Fruit fly (Drosophila melanogaster): ENCODE data around the gene CG9967.

CG9967 gene

DNA sequence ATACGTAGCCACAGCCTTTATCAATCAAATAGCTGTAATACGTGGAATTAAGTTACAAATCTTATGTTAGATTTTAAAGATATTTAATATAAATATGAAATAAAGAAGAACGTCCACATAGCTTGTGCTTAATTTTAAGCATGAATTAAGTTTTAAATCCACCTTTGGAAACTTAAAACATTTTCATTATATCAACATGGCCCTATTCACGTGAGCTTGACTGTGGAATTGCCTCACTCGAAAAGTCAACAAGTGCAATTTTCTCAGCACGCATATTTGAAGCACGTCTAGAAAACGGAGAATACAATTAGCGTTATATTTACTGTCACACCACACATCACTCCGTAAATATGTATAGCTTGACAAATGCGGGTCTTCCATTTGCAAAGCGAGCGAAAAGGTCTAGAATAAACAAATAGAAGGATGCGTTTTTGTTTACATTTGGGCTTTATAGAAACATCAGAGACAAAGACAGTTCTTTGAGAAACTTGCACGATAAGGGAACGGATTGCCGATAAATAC is 6.5 kb upstream of the CG9967 start (continued):
- TF ChIP-seq her (GFP tag; optimal IDR thresholded peaks at IDR 0.05) (no peak), fd96Cb (tag; optimal IDR thresholded peaks at IDR 0.05) (peak; percentile 91), eve (GFP tag; optimal IDR thresholded peaks at IDR 0.05) (no peak), croc (GFP tag; conservative IDR thresholded peaks at IDR 0.05) (peak; percentile 73), en (GFP tag; optimal IDR thresholded peaks at IDR 0.05) (peak; percentile 10), CoRest (tag; optimal IDR thresholded peaks at IDR 0.05) (peak; percentile 91), CG4328 (GFP tag; optimal IDR thresholded peaks at IDR 0.05) (peak; percentile 85), Neu2 (GFP tag; optimal IDR thresholded peaks at IDR 0.05; ENCODE audit: borderline replicate concordance) (no peak), klu (GFP tag; IDR thresholded peaks at IDR 0.05) (peak; percentile 56; the same call in 1 of the 2 replicates), sqz (GFP tag; optimal IDR thresholded peaks at IDR 0.05) (peak; percentile 81), GATAe (GFP tag; conservative IDR thresholded peaks at IDR 0.05) (peak; percentile 49; the same call in 1 of the 2 replicates), CG2129 (GFP tag; IDR thresholded peaks at IDR 0.05; ENCODE audit: partially characterized antibody) (no peak), Trl (optimal IDR thresholded peaks at IDR 0.05) (no peak), Trl (GFP tag; optimal IDR thresholded peaks at IDR 0.05) (peak; percentile 17), gsb (GFP tag; IDR thresholded peaks at IDR 0.05) (peak; percentile 76), HmgZ (tag; optimal IDR thresholded peaks at IDR 0.05) (peak; percentile 91), twi (tag; optimal IDR thresholded peaks at IDR 0.05) (peak; percentile 81), Hsf (GFP tag; optimal IDR thresholded peaks at IDR 0.05) (peak; percentile 60), CG1602 (GFP tag; optimal IDR thresholded peaks at IDR 0.05) (peak; percentile 78), CG1647 (GFP tag; optimal IDR thresholded peaks at IDR 0.05) (peak; percentile 55), otp (GFP tag; IDR thresholded peaks at IDR 0.05) (peak; percentile 89; the same call in 2 of the 3 replicates), repo (GFP tag; optimal IDR thresholded peaks at IDR 0.05) (peak; percentile 57), ham (GFP tag; IDR thresholded peaks at IDR 0.05) (no peak), CG3065 (GFP tag; optimal IDR thresholded peaks at IDR 0.05) (no peak), CG3847 (GFP tag; IDR thresholded peaks at IDR 0.05) (peak; percentile 81), fd102C (GFP tag; optimal IDR thresholded peaks at IDR 0.05) (no peak), mld (GFP tag; IDR thresholded peaks at IDR 0.05; ENCODE audit: partially characterized antibody) (no peak), tx (GFP tag; optimal IDR thresholded peaks at IDR 0.05) (peak; percentile 36), CG10366 (GFP tag; IDR thresholded peaks at IDR 0.05) (peak; percentile 83), CG2202 (tag; optimal IDR thresholded peaks at IDR 0.05) (peak; percentile 60), Meics (GFP tag; optimal IDR thresholded peaks at IDR 0.05) (peak; percentile 91), CG31365 (tag; optimal IDR thresholded peaks at IDR 0.05) (peak; percentile 43), wek (GFP tag; optimal IDR thresholded peaks at IDR 0.05) (peak; percentile 43), tin (GFP tag; optimal IDR thresholded peaks at IDR 0.05) (peak; percentile 75), nerfin-1 (tag; optimal IDR thresholded peaks at IDR 0.05) (peak; percentile 90), CG9609 (GFP tag; optimal IDR thresholded peaks at IDR 0.05) (peak; percentile 6), nau (GFP tag; optimal IDR thresholded peaks at IDR 0.05) (peak; percentile 88), knrl (GFP tag; IDR thresholded peaks at IDR 0.05; ENCODE audit: partially characterized antibody) (no peak), Dref (GFP tag; IDR thresholded peaks at IDR 0.05) (no peak), ems (GFP tag; optimal IDR thresholded peaks at IDR 0.05) (peak; percentile 68), so (GFP tag; IDR thresholded peaks at IDR 0.05) (peak; percentile 86), Chrac-16 (GFP tag; optimal IDR thresholded peaks at IDR 0.05) (peak; percentile 78), CG5245 (GFP tag; optimal IDR thresholded peaks at IDR 0.05) (peak; percentile 70), mirr (GFP tag; optimal IDR thresholded peaks at IDR 0.05) (peak; percentile 64), CG14965 (GFP tag; optimal IDR thresholded peaks at IDR 0.05; ENCODE audit: borderline replicate concordance) (no peak), dati (GFP tag; IDR thresholded peaks at IDR 0.05) (peak; percentile 53; the same call in 1 of the 2 replicates), ara (GFP tag; IDR thresholded peaks at IDR 0.05) (peak; percentile 79; the same call in 1 of the 2 replicates), btn (GFP tag; optimal IDR thresholded peaks at IDR 0.05) (peak; percentile 24), HLH54F (GFP tag; optimal IDR thresholded peaks at IDR 0.05) (peak; percentile 5), CG4707 (GFP tag; optimal IDR thresholded peaks at IDR 0.05) (peak; percentile 83), CG17829 (tag; optimal IDR thresholded peaks at IDR 0.05) (peak; percentile 93)
